Worm (Caenorhabditis elegans) whole organism, L4 larva: ENCODE results near the gene W02A2.9.
A peak's percentile ranks its signal among the peaks of the same experiment; 100 is the strongest.

ENCODE experiments used
- D1046.2 ChIP-seq: fragments of 200-800 bp; sonication (Bioruptor generic); IDR thresholded peaks from 2 replicates; pipeline ENCODE4 v1.3.6; 2022; ENCODE audit warnings: missing genetic modification characterization, missing compliant biosample characterization
- F10B5.3 ChIP-seq: sonication (generic microtip); optimal IDR thresholded peaks from 2 replicates; lab custom pipeline; 2016; ENCODE audit warnings: mild to moderate bottlenecking, missing genetic modification characterization, missing compliant biosample characterization
- F37D6.2 ChIP-seq: sonication (generic microtip); optimal IDR thresholded peaks from 2 replicates; lab custom pipeline; 2016; ENCODE audit warnings: mild to moderate bottlenecking, missing genetic modification characterization, missing compliant biosample characterization
- Y48G9A.11 ChIP-seq: fragments of 200-800 bp; sonication (Bioruptor generic); IDR thresholded peaks from 2 replicates; pipeline ENCODE4 v1.3.6; 2022; ENCODE audit warnings: missing genetic modification reagents, missing genetic modification characterization, missing compliant biosample characterization
- Y75B8A.6 ChIP-seq: fragments of 200-800 bp; sonication (Bioruptor generic); IDR thresholded peaks from 2 replicates; pipeline ENCODE4 v1.3.6; 2022; ENCODE audit warnings: missing genetic modification reagents, missing genetic modification characterization, missing compliant biosample characterization
- ZK337.2 ChIP-seq: fragments of 200-800 bp; sonication (Bioruptor generic); IDR thresholded peaks from 2 replicates; pipeline ENCODE4 v1.3.6; 2022; ENCODE audit warnings: missing genetic modification reagents, missing genetic modification characterization, missing compliant biosample characterization
- ZK546.5 ChIP-seq, 2 experiments: sonication (generic microtip); optimal IDR thresholded peaks; 2 replicates each; lab custom pipeline; 2017; ENCODE audit warnings: missing biosample characterization in 2 of 2, missing genetic modification characterization in 2 of 2
- aly-2 ChIP-seq: sonication (generic microtip); optimal IDR thresholded peaks from 2 replicates; lab custom pipeline; 2018; ENCODE audit warnings: missing biosample characterization, missing genetic modification characterization
- ama-1 ChIP-seq: fragments of 150-350 bp; optimal IDR thresholded peaks from 2 replicates; lab custom pipeline; 2014; ENCODE audit warnings: inconsistent platforms, mixed read lengths
- arid-1 ChIP-seq: fragments of 200-800 bp; sonication (Bioruptor generic); conservative IDR thresholded peaks from 2 replicates; pipeline ENCODE4 v1.3.6; 2022; ENCODE audit warnings: missing genetic modification reagents, missing genetic modification characterization, missing compliant biosample characterization
- attf-4 ChIP-seq: sonication (generic microtip); optimal IDR thresholded peaks from 3 replicates; lab custom pipeline; 2017; ENCODE audit warnings: missing biosample characterization, missing genetic modification characterization
- ceh-20 ChIP-seq: fragments of 200-800 bp; sonication (Bioruptor generic); IDR thresholded peaks from 2 replicates; pipeline ENCODE4 v1.3.6; 2022; ENCODE audit warnings: missing genetic modification reagents, missing genetic modification characterization, missing compliant biosample characterization
- ceh-28 ChIP-seq: fragments of 150-350 bp; optimal IDR thresholded peaks from 2 replicates; lab custom pipeline; 2014; ENCODE audit warnings: missing biosample characterization, missing genetic modification reagents, missing genetic modification characterization
- ceh-44 ChIP-seq: fragments of 200-800 bp; sonication (Bioruptor generic); IDR thresholded peaks from 2 replicates; pipeline ENCODE4 v1.3.6; 2022; ENCODE audit warnings: missing genetic modification reagents, missing genetic modification characterization, missing compliant biosample characterization
- ceh-82 ChIP-seq: sonication (generic microtip); optimal IDR thresholded peaks from 2 replicates; lab custom pipeline; 2017; ENCODE audit warnings: missing biosample characterization, missing genetic modification characterization
- cey-2 ChIP-seq: sonication (generic microtip); optimal IDR thresholded peaks from 3 replicates; lab custom pipeline; 2017; ENCODE audit warnings: missing genetic modification characterization, mild to moderate bottlenecking, missing compliant biosample characterization, antibody characterized with exemption, borderline replicate concordance; ENCODE audit not compliant: insufficient read depth
- daf-12 ChIP-seq: fragments of 150-350 bp; optimal IDR thresholded peaks from 2 replicates; lab custom pipeline; 2014; ENCODE audit warnings: missing biosample characterization, missing genetic modification reagents, missing genetic modification characterization
- daf-19 ChIP-seq: fragments of 200-800 bp; sonication (Bioruptor generic); conservative IDR thresholded peaks from 2 replicates; pipeline ENCODE4 v1.3.6; 2022; ENCODE audit warnings: missing genetic modification characterization, missing compliant biosample characterization
- daf-8 ChIP-seq: fragments of 200-800 bp; sonication (Bioruptor generic); IDR thresholded peaks from 2 replicates; pipeline ENCODE4 v1.3.6; 2022; ENCODE audit warnings: missing genetic modification characterization, missing compliant biosample characterization
- dmd-6 ChIP-seq: fragments of 200-800 bp; sonication (Bioruptor generic); IDR thresholded peaks from 2 replicates; pipeline ENCODE4 v1.3.6; 2022; ENCODE audit warnings: missing genetic modification reagents, missing genetic modification characterization, missing compliant biosample characterization
- dpl-1 ChIP-seq: fragments of 150-350 bp; optimal IDR thresholded peaks from 2 replicates; lab custom pipeline; 2014; ENCODE audit warnings: missing biosample characterization, missing genetic modification reagents, missing genetic modification characterization
- egl-43 ChIP-seq: fragments of 200-800 bp; sonication (Bioruptor generic); IDR thresholded peaks from 2 replicates; pipeline ENCODE4 v1.3.6; 2022; ENCODE audit warnings: missing genetic modification reagents, missing genetic modification characterization, missing compliant biosample characterization
- hlh-30 ChIP-seq: sonication (generic microtip); optimal IDR thresholded peaks from 2 replicates; lab custom pipeline; 2017; ENCODE audit warnings: antibody characterized with exemption, mild to moderate bottlenecking, missing genetic modification characterization, missing compliant biosample characterization; ENCODE audit not compliant: insufficient read depth
- hmg-1.1 ChIP-seq: fragments of 200-800 bp; sonication (Bioruptor generic); IDR thresholded peaks from 2 replicates; pipeline ENCODE4 v1.3.6; 2022; ENCODE audit warnings: missing genetic modification reagents, missing genetic modification characterization, missing compliant biosample characterization
- jun-1 ChIP-seq: fragments of 150-350 bp; optimal IDR thresholded peaks from 2 replicates; lab custom pipeline; 2014; ENCODE audit warnings: missing biosample characterization, missing genetic modification reagents, missing genetic modification characterization
- lim-7 ChIP-seq: fragments of 200-800 bp; sonication (Bioruptor generic); IDR thresholded peaks from 2 replicates; pipeline ENCODE4 v1.3.6; 2022; ENCODE audit warnings: missing genetic modification characterization, missing compliant biosample characterization
- lin-15B ChIP-seq: fragments of 150-350 bp; sonication (generic microtip); optimal IDR thresholded peaks from 3 replicates; lab custom pipeline; 2014; ENCODE audit warnings: missing biosample characterization, missing genetic modification characterization
- lin-38 ChIP-seq: fragments of 200-800 bp; sonication (Bioruptor generic); IDR thresholded peaks from 2 replicates; pipeline ENCODE4 v1.3.6; 2022; ENCODE audit warnings: missing genetic modification reagents, missing genetic modification characterization, missing compliant biosample characterization
- lin-39 ChIP-seq: fragments of 150-350 bp; optimal IDR thresholded peaks from 2 replicates; lab custom pipeline; 2014; ENCODE audit warnings: missing biosample characterization, missing genetic modification reagents, missing genetic modification characterization
- madf-5 ChIP-seq, 2 experiments: fragments of 200-800 bp; sonication (Bioruptor generic); IDR thresholded peaks; 2 replicates each; pipeline ENCODE4 v1.3.6; 2022; ENCODE audit warnings: missing compliant biosample characterization in 2 of 2, missing genetic modification characterization in 2 of 2
- madf-9 ChIP-seq: fragments of 200-800 bp; sonication (Bioruptor generic); conservative IDR thresholded peaks from 2 replicates; pipeline ENCODE4 v1.3.6; 2022; ENCODE audit warnings: missing genetic modification reagents, missing genetic modification characterization, missing compliant biosample characterization
- mes-2 ChIP-seq: sonication (generic microtip); optimal IDR thresholded peaks from 2 replicates; lab custom pipeline; 2016; ENCODE audit warnings: missing genotype, mild to moderate bottlenecking, missing genetic modification characterization, missing compliant biosample characterization; ENCODE audit not compliant: poor library complexity, severe bottlenecking
- mxl-3 ChIP-seq: fragments of 200-800 bp; sonication (Bioruptor generic); optimal IDR thresholded peaks from 2 replicates; lab custom pipeline; 2018; ENCODE audit warnings: mild to moderate bottlenecking, missing genetic modification characterization, missing compliant biosample characterization
- nhr-10 ChIP-seq: fragments of 150-350 bp; optimal IDR thresholded peaks from 2 replicates; lab custom pipeline; 2014; ENCODE audit warnings: missing biosample characterization, missing genetic modification characterization
- nhr-102 ChIP-seq: sonication (generic microtip); optimal IDR thresholded peaks from 2 replicates; lab custom pipeline; 2016; ENCODE audit warnings: mild to moderate bottlenecking, missing genetic modification characterization, moderate library complexity, missing compliant biosample characterization
- nhr-11 ChIP-seq: fragments of 150-350 bp; optimal IDR thresholded peaks from 2 replicates; lab custom pipeline; 2014; ENCODE audit warnings: missing biosample characterization, missing genetic modification characterization
- nhr-237 ChIP-seq: sonication (generic microtip); optimal IDR thresholded peaks from 2 replicates; lab custom pipeline; 2017; ENCODE audit warnings: missing biosample characterization, missing genetic modification characterization
- nhr-28 ChIP-seq: fragments of 150-350 bp; optimal IDR thresholded peaks from 2 replicates; lab custom pipeline; 2014; ENCODE audit warnings: missing biosample characterization, missing genetic modification characterization
- nhr-48 ChIP-seq: sonication (generic microtip); optimal IDR thresholded peaks from 2 replicates; lab custom pipeline; 2016; ENCODE audit warnings: mild to moderate bottlenecking, missing genetic modification characterization, missing compliant biosample characterization
- nhr-6 ChIP-seq: fragments of 150-350 bp; optimal IDR thresholded peaks from 2 replicates; lab custom pipeline; 2014; ENCODE audit warnings: missing biosample characterization, missing genetic modification characterization
- nhr-76 ChIP-seq: fragments of 150-350 bp; optimal IDR thresholded peaks from 2 replicates; lab custom pipeline; 2014; ENCODE audit warnings: missing biosample characterization, missing genetic modification characterization
- php-3 ChIP-seq: fragments of 200-800 bp; sonication (Bioruptor generic); IDR thresholded peaks from 2 replicates; pipeline ENCODE4 v1.3.6; 2022; ENCODE audit warnings: missing genetic modification reagents, missing genetic modification characterization, missing compliant biosample characterization
- pqm-1 ChIP-seq: sonication (generic microtip); optimal IDR thresholded peaks from 2 replicates; lab custom pipeline; 2017; ENCODE audit warnings: missing biosample characterization, missing genetic modification characterization
- sdz-12 ChIP-seq: fragments of 200-800 bp; sonication (Bioruptor generic); optimal IDR thresholded peaks from 2 replicates; lab custom pipeline; 2018; ENCODE audit warnings: mild to moderate bottlenecking, missing genetic modification characterization, missing compliant biosample characterization
- set-16 ChIP-seq: fragments of 200-800 bp; sonication (Bioruptor generic); IDR thresholded peaks from 2 replicates; pipeline ENCODE4 v1.3.6; 2022; ENCODE audit warnings: missing genetic modification reagents, missing genetic modification characterization, missing compliant biosample characterization
- skn-1 ChIP-seq: fragments of 150-350 bp; optimal IDR thresholded peaks from 2 replicates; lab custom pipeline; 2014; ENCODE audit warnings: missing biosample characterization, missing genetic modification characterization
- snpc-1.2 ChIP-seq: fragments of 200-800 bp; sonication (Bioruptor generic); IDR thresholded peaks from 2 replicates; pipeline ENCODE4 v1.3.6; 2022; ENCODE audit warnings: missing genetic modification reagents, missing genetic modification characterization, missing compliant biosample characterization
- spr-3 ChIP-seq: fragments of 200-800 bp; sonication (Bioruptor generic); optimal IDR thresholded peaks from 2 replicates; lab custom pipeline; 2018; ENCODE audit warnings: mild to moderate bottlenecking, missing genetic modification characterization, missing compliant biosample characterization
- unc-39 ChIP-seq: sonication (generic microtip); optimal IDR thresholded peaks from 2 replicates; lab custom pipeline; 2017; ENCODE audit warnings: missing biosample characterization, missing genetic modification characterization
- zag-1 ChIP-seq: fragments of 150-350 bp; optimal IDR thresholded peaks from 2 replicates; lab custom pipeline; 2014; ENCODE audit warnings: missing biosample characterization, missing genetic modification characterization
- zfp-2 ChIP-seq: sonication (generic microtip); optimal IDR thresholded peaks from 2 replicates; lab custom pipeline; 2016; ENCODE audit warnings: mild to moderate bottlenecking, missing genetic modification characterization, missing compliant biosample characterization
- zip-11 ChIP-seq: fragments of 200-800 bp; sonication (Bioruptor generic); IDR thresholded peaks from 2 replicates; pipeline ENCODE4 v1.3.6; 2022; ENCODE audit warnings: missing genetic modification characterization, missing compliant biosample characterization
- ztf-7 ChIP-seq: fragments of 150-350 bp; optimal IDR thresholded peaks from 2 replicates; lab custom pipeline; 2014; ENCODE audit warnings: missing biosample characterization, missing genetic modification characterization

W02A2.9 gene

DNA sequence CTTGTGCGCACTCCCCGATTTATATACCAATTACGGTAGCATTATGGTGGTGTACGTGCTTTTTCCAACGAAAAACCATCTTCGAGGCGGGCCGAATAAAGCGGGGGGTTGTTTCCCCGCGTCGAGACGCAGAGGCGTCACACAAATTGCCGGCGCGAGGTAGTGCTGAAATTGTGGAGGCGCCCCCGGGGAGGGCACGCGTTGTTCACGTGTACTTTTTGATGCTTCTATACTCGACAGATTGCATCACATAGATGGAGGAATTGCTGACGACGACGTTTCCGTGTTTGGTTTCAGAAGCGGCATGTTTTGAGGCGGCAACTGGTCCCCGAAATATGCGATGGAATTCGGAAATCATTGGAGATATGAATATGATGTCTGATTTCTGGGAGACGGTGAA, 47.8 kb downstream of the W02A2.9 start (continued):
- no peak for TF ChIP-seq lin-39
- TF ChIP-seq lin-15B (tag; lab: Kevin White, UChicago): no peak
- TF ChIP-seq ZK337.2 (GFP tag; lab: Robert Waterston, UW): no peak
- no peak for TF ChIP-seq Y48G9A.11 (GFP tag; lab: Robert Waterston, UW)
- TF ChIP-seq F37D6.2: peak; percentile 64
- TF ChIP-seq nhr-102 (tag; lab: Kevin White, UChicago): peak; percentile 65
- TF ChIP-seq ceh-28 (tag; lab: Kevin White, UChicago): no peak
- no peak for TF ChIP-seq zag-1 (tag; lab: Kevin White, UChicago)
- no peak for TF ChIP-seq ceh-44 (GFP tag; lab: Robert Waterston, UW)
- peak; percentile 92 for TF ChIP-seq mxl-3 (GFP tag; lab: Kevin White, UChicago)
- no peak for TF ChIP-seq cey-2 (tag; lab: Kevin White, UChicago)
- TF ChIP-seq nhr-6 (tag; lab: Kevin White, UChicago): peak; percentile 82
- peak; percentile 84 for TF ChIP-seq nhr-11 (tag; lab: Kevin White, UChicago)
- 0 out of 2 replicates have a peak, but pooled peaks have one; percentile 4 for TF ChIP-seq D1046.2 (GFP tag; lab: Robert Waterston, UW)
- no peak for TF ChIP-seq unc-39 (tag; lab: Kevin White, UChicago)
- TF ChIP-seq spr-3: peak; percentile 6
- TF ChIP-seq madf-5 (GFP tag; IDR thresholded peaks at IDR 0.05; lab: Robert Waterston, UW): 0 out of 4 replicates have a peak, but pooled peaks of 1 of the 2 experiments have one; percentile 70
- peak; percentile 95 for TF ChIP-seq hlh-30 (tag; lab: Kevin White, UChicago)
- TF ChIP-seq set-16 (GFP tag; lab: Robert Waterston, UW): peak; percentile 87
- TF ChIP-seq ceh-82: no peak
- no peak for TF ChIP-seq zip-11 (GFP tag; lab: Robert Waterston, UW)
- no peak for TF ChIP-seq ZK546.5 (tag; optimal IDR thresholded peaks at IDR 0.05; lab: Kevin White, UChicago)
- no peak for TF ChIP-seq sdz-12
- peak; percentile 75 for TF ChIP-seq lin-38 (GFP tag; lab: Robert Waterston, UW)
- TF ChIP-seq hmg-1.1 (GFP tag; lab: Robert Waterston, UW): peak; percentile 90
- TF ChIP-seq ceh-20 (GFP tag; lab: Robert Waterston, UW): peak; percentile 93
- peak; percentile 68 for TF ChIP-seq php-3 (GFP tag; lab: Robert Waterston, UW)
- TF ChIP-seq F10B5.3: no peak
- TF ChIP-seq nhr-28 (tag; lab: Kevin White, UChicago): peak; percentile 76
- no peak for TF ChIP-seq snpc-1.2 (GFP tag; lab: Robert Waterston, UW)
- peak; percentile 85 for TF ChIP-seq madf-9 (GFP tag; lab: Robert Waterston, UW)
- TF ChIP-seq jun-1 (tag; lab: Kevin White, UChicago): peak; percentile 46
- peak; percentile 21 for TF ChIP-seq zfp-2 (tag; lab: Kevin White, UChicago)
- TF ChIP-seq skn-1: no peak
- TF ChIP-seq arid-1: 0 out of 2 replicates have a peak, but pooled peaks have one; percentile 37
- no peak for TF ChIP-seq pqm-1
- TF ChIP-seq egl-43 (GFP tag; lab: Robert Waterston, UW): peak; percentile 72
- TF ChIP-seq nhr-237 (tag; lab: Kevin White, UChicago): no peak
- TF ChIP-seq nhr-76 (tag; lab: Kevin White, UChicago): no peak
- TF ChIP-seq nhr-48: peak; percentile 95
- TF ChIP-seq daf-8 (GFP tag; lab: Robert Waterston, UW): no peak
- TF ChIP-seq attf-4 (tag; lab: Kevin White, UChicago): no peak
- TF ChIP-seq ztf-7: peak; percentile 93
- no peak for TF ChIP-seq lim-7 (GFP tag; lab: Robert Waterston, UW)
- no peak for TF ChIP-seq daf-12 (tag; lab: Kevin White, UChicago)
- peak; percentile 66 for TF ChIP-seq mes-2
- TF ChIP-seq dmd-6 (GFP tag; lab: Robert Waterston, UW): peak; percentile 98
- TF ChIP-seq dpl-1 (GFP tag; lab: Kevin White, UChicago): peak; percentile 64
- no peak for TF ChIP-seq Y75B8A.6 (GFP tag; lab: Robert Waterston, UW)
- no peak for TF ChIP-seq aly-2 (tag; lab: Kevin White, UChicago)
- no peak for TF ChIP-seq daf-19 (GFP tag; lab: Robert Waterston, UW)
- TF ChIP-seq nhr-10: no peak
- no peak for TF ChIP-seq ama-1 (lab: Kevin White, UChicago)
